Worm (Caenorhabditis elegans) whole organism, L4/young adult: Measurements from ENCODE around the gene Y43F8B.25.

ENCODE experiments used
- W03F9.2 ChIP-seq: fragments of 150-350 bp; optimal IDR thresholded peaks from 2 replicates; lab custom pipeline; 2014; ENCODE audit warnings: missing biosample characterization, missing genetic modification characterization
- dao-5 ChIP-seq: sonication (generic microtip); optimal IDR thresholded peaks from 2 replicates; lab custom pipeline; 2016; ENCODE audit warnings: missing genotype, missing genetic modification characterization, moderate library complexity, missing compliant biosample characterization
- him-1 ChIP-seq: sonication (generic microtip); optimal IDR thresholded peaks from 2 replicates; lab custom pipeline; 2016; ENCODE audit warnings: missing genotype, missing genetic modification reagents, missing genetic modification characterization, missing compliant biosample characterization

ce11 chrV:19491302-19491701 lies 28.6 kb downstream of the Y43F8B.25 start, which contains the start of gene Y43F8B.29:
- no peak for TF ChIP-seq him-1
- no peak for TF ChIP-seq W03F9.2 (tag; lab: Kevin White, UChicago)
- no peak for TF ChIP-seq dao-5 (tag; lab: Kevin White, UChicago)
